Worm (Caenorhabditis elegans) whole organism, L1 larva: ENCODE results near the gene dao-6.

Experiments used
- nhr-11 ChIP-seq: fragments of 150-350 bp; optimal IDR thresholded peaks from 2 replicates; lab custom pipeline; 2014; ENCODE audit warnings: missing biosample characterization, missing genetic modification characterization
- unc-86 ChIP-seq: sonication (generic microtip); optimal IDR thresholded peaks from 2 replicates; lab custom pipeline; 2016; ENCODE audit warnings: missing genetic modification characterization, missing compliant biosample characterization
- ztf-11 ChIP-seq, 2 experiments: sonication (generic microtip); optimal IDR thresholded peaks; 2 replicates each; lab custom pipeline; 2016 to 2017; ENCODE audit warnings: missing genetic modification characterization in 2 of 2, missing biosample characterization in 1 of 2, missing compliant biosample characterization in 1 of 2

DNA sequence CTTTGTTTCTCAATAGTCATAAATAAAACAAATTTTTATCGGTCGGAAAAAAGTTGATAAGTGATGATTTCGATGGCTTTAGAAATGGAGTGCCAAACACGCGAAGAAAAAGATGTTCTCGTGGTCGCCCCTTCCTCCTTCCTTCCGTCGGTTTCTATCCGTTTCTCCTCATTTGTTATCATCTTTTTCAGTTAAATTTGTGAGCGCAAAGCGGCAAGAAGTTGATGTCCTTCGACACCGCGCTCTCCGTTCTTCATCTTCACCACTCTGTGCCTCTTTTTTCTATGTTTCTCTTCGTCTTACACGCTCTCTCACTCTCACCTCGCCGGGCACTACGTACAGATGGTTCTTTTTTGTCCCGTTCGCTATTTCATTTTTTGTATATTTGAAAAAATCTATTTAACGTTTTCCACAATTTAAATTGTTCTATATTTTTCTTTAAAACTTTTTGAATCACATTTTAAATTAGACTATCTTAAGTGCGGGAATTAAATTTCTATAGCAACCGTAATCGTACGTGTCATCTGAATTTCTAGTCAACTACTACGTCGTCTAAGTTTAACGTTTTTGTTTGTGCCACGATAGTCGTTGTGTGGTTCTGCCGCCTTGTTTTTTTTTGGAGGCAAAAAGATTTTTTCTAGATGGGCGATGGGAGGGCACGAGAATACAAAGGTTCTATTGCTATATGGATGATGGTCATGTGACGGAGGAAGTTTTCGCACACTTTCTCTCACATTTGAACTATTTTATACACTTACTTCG is 37.2 kb downstream of the dao-6 start:
- TF ChIP-seq ztf-11 (tag; optimal IDR thresholded peaks at IDR 0.05; lab: Kevin White, UChicago) (no peak), nhr-11 (tag; lab: Kevin White, UChicago) (no peak), unc-86 (tag; lab: Kevin White, UChicago) (no peak)
